Worm (Caenorhabditis elegans): ENCODE results near the gene srw-77.

Gene srw-77

ce11 chrV:16591992-16592798 lies 51.3 kb downstream of the srw-77 start, which contains the start of gene srh-269 (continued):
- TF ChIP-seq ceh-82 (tag; optimal IDR thresholded peaks at IDR 0.05) (no peak), nhr-10 (tag; optimal IDR thresholded peaks at IDR 0.05) (no peak), sem-4 (tag; optimal IDR thresholded peaks at IDR 0.05) (no peak), nhr-6 (tag; optimal IDR thresholded peaks at IDR 0.05) (peak; percentile 12), sma-9 (GFP tag; optimal IDR thresholded peaks at IDR 0.05) (peak; percentile 54), sma-9 (tag; optimal IDR thresholded peaks at IDR 0.05) (no peak), unc-39 (tag; optimal IDR thresholded peaks at IDR 0.05) (no peak), mdl-1 (tag; optimal IDR thresholded peaks at IDR 0.05) (no peak), nhr-23 (tag; optimal IDR thresholded peaks at IDR 0.05) (no peak)

Measured in whole organism, L2 larva.